ENCODE assay signal across 5 fruit fly cellular contexts in genomic region chrX:5899241-5900145, dm6.
TF ChIP-seq lines count a peak whose summit lies in the region.

No protein-coding gene starts in this region.

TF ChIP-seq in whole organism, adult, 20 proteins besides CTCF, POLR2A, EP300 and RAD21 (continued from another document):
- TF ChIP-seq CG7045 (GFP tag; optimal IDR thresholded peaks at IDR 0.05; lab: Kevin White, UChicago): no peak
- peak; percentile 25 for TF ChIP-seq ovo (GFP tag; optimal IDR thresholded peaks at IDR 0.05; lab: Kevin White, UChicago)
TF ChIP-seq in whole organism, adult: peak in this region for 7.

TF ChIP-seq in whole organism, embryonic, 481 proteins besides CTCF, POLR2A, EP300 and RAD21 (continued from another document and continues in another):
- TF ChIP-seq CG17359 (tag; optimal IDR thresholded peaks at IDR 0.05; lab: Kevin White, UChicago): peak; percentile 50
- TF ChIP-seq CrebB (tag; optimal IDR thresholded peaks at IDR 0.05; lab: Kevin White, UChicago): peak; percentile 23
- TF ChIP-seq CG15696 (tag; optimal IDR thresholded peaks at IDR 0.05; lab: Kevin White, UChicago): peak; percentile 22
- no peak for TF ChIP-seq CG8765 (GFP tag; IDR thresholded peaks at IDR 0.05; lab: Robert Waterston, UW)
- TF ChIP-seq CG4360 (GFP tag; IDR thresholded peaks at IDR 0.05; lab: Robert Waterston, UW): peak; percentile 54
- no peak for TF ChIP-seq CG14014 (GFP tag; IDR thresholded peaks at IDR 0.05; lab: Robert Waterston, UW)
- no peak for TF ChIP-seq dysf (GFP tag; IDR thresholded peaks at IDR 0.05; lab: Robert Waterston, UW)
- TF ChIP-seq ara (GFP tag; IDR thresholded peaks at IDR 0.05; lab: Robert Waterston, UW): no peak
- TF ChIP-seq CG12299 (tag; optimal IDR thresholded peaks at IDR 0.05; lab: Kevin White, UChicago): peak; percentile 15
- 0 out of 2 replicates have a peak, but pooled peaks have one; percentile 18 for TF ChIP-seq Bgb (GFP tag; IDR thresholded peaks at IDR 0.05; lab: Robert Waterston, UW; ENCODE audit: partially characterized antibody)
- peak; percentile 3 for TF ChIP-seq mirr (GFP tag; optimal IDR thresholded peaks at IDR 0.05; lab: Kevin White, UChicago)
- peak; percentile 77; the same call in 2 of the 3 replicates for TF ChIP-seq CG6175 (GFP tag; IDR thresholded peaks at IDR 0.05; lab: Robert Waterston, UW)
- peak; percentile 34 for TF ChIP-seq CG15514 (GFP tag; optimal IDR thresholded peaks at IDR 0.05; lab: Kevin White, UChicago)
- TF ChIP-seq CG13296 (GFP tag; optimal IDR thresholded peaks at IDR 0.05; lab: Kevin White, UChicago): peak; percentile 26
- TF ChIP-seq Xrp1 (GFP tag; IDR thresholded peaks at IDR 0.05; lab: Robert Waterston, UW): 0 out of 2 replicates have a peak, but pooled peaks have one; percentile 6
- TF ChIP-seq Nf-YB (GFP tag; optimal IDR thresholded peaks at IDR 0.05; lab: Kevin White, UChicago): peak; percentile 22
- TF ChIP-seq CG8281 (tag; optimal IDR thresholded peaks at IDR 0.05; lab: Kevin White, UChicago): no peak
- peak; percentile 80; the same call in 3 of the 4 replicates for TF ChIP-seq chinmo (GFP tag; IDR thresholded peaks at IDR 0.05; lab: Robert Waterston, UW; ENCODE audit: partially characterized antibody)
- peak; percentile 14 for TF ChIP-seq caup (GFP tag; optimal IDR thresholded peaks at IDR 0.05; lab: Kevin White, UChicago; ENCODE audit: severe bottlenecking)
- no peak for TF ChIP-seq maf-S (GFP tag; optimal IDR thresholded peaks at IDR 0.05; lab: Kevin White, UChicago)
- peak; percentile 6 for TF ChIP-seq CG15601 (tag; optimal IDR thresholded peaks at IDR 0.05; lab: Kevin White, UChicago)
- TF ChIP-seq z (GFP tag; IDR thresholded peaks at IDR 0.05; lab: Robert Waterston, UW): 0 out of 3 replicates have a peak, but pooled peaks have one; percentile 36
- TF ChIP-seq cwo (GFP tag; optimal IDR thresholded peaks at IDR 0.05; lab: Kevin White, UChicago): peak; percentile 23
- TF ChIP-seq kah (GFP tag; optimal IDR thresholded peaks at IDR 0.05; lab: Kevin White, UChicago): peak; percentile 59
- 0 out of 3 replicates have a peak, but pooled peaks have one; percentile 40 for TF ChIP-seq ci (GFP tag; IDR thresholded peaks at IDR 0.05; lab: Robert Waterston, UW)
- TF ChIP-seq CG2678 (tag; optimal IDR thresholded peaks at IDR 0.05; lab: Kevin White, UChicago): peak; percentile 11
- TF ChIP-seq Opbp (GFP tag; IDR thresholded peaks at IDR 0.05; lab: Robert Waterston, UW; ENCODE audit: partially characterized antibody): no peak
- TF ChIP-seq Trl (optimal IDR thresholded peaks at IDR 0.05; lab: Kevin White, UChicago): peak; percentile 83 to 85
- TF ChIP-seq Trl (GFP tag; optimal IDR thresholded peaks at IDR 0.05; lab: Kevin White, UChicago): no peak

TF ChIP-seq in whole organism, prepupa, 60 proteins besides CTCF, POLR2A, EP300 and RAD21 (continued from another document and continues in another):
- TF ChIP-seq CG9139 (GFP tag; optimal IDR thresholded peaks at IDR 0.05; lab: Kevin White, UChicago): no peak
- TF ChIP-seq CG3919 (GFP tag; optimal IDR thresholded peaks at IDR 0.05; lab: Kevin White, UChicago): no peak
- TF ChIP-seq CG11294 (GFP tag; IDR thresholded peaks at IDR 0.05; lab: Robert Waterston, UW): no peak
- TF ChIP-seq Hr4 (GFP tag; optimal IDR thresholded peaks at IDR 0.05; lab: Kevin White, UChicago): no peak
- no peak for TF ChIP-seq Eip78C (GFP tag; lab: Kevin White, UChicago)
- no peak for TF ChIP-seq CG7368 (GFP tag; optimal IDR thresholded peaks at IDR 0.05; lab: Kevin White, UChicago)
- TF ChIP-seq Sox14 (GFP tag; optimal IDR thresholded peaks at IDR 0.05; lab: Kevin White, UChicago): no peak
- no peak for TF ChIP-seq CG11902 (GFP tag; optimal IDR thresholded peaks at IDR 0.05; lab: Kevin White, UChicago)
- peak; percentile 40 for TF ChIP-seq Blimp-1 (GFP tag; optimal IDR thresholded peaks at IDR 0.05; lab: Kevin White, UChicago)
- no peak for TF ChIP-seq Hr38 (GFP tag; optimal IDR thresholded peaks at IDR 0.05; lab: Kevin White, UChicago)
- TF ChIP-seq OdsH (GFP tag; optimal IDR thresholded peaks at IDR 0.05; lab: Kevin White, UChicago): no peak
- no peak for TF ChIP-seq CG34406 (GFP tag; optimal IDR thresholded peaks at IDR 0.05; lab: Kevin White, UChicago)
- TF ChIP-seq fd85E (GFP tag; optimal IDR thresholded peaks at IDR 0.05; lab: Kevin White, UChicago): no peak
- no peak for TF ChIP-seq Smox (GFP tag; optimal IDR thresholded peaks at IDR 0.05; lab: Kevin White, UChicago)
- TF ChIP-seq lz (GFP tag; optimal IDR thresholded peaks at IDR 0.05; lab: Kevin White, UChicago): no peak
- TF ChIP-seq CG10669 (GFP tag; optimal IDR thresholded peaks at IDR 0.05; lab: Kevin White, UChicago): peak; percentile 13
- TF ChIP-seq salr (GFP tag; optimal IDR thresholded peaks at IDR 0.05; lab: Kevin White, UChicago): no peak
- TF ChIP-seq CG6276 (GFP tag; optimal IDR thresholded peaks at IDR 0.05; lab: Kevin White, UChicago): peak; percentile 6
- peak; percentile 55 to 75 for TF ChIP-seq ss (GFP tag; optimal IDR thresholded peaks at IDR 0.05; lab: Kevin White, UChicago)
- no peak for TF ChIP-seq topi (GFP tag; optimal IDR thresholded peaks at IDR 0.05; lab: Kevin White, UChicago)
- no peak for TF ChIP-seq esn (GFP tag; optimal IDR thresholded peaks at IDR 0.05; lab: Kevin White, UChicago)
- peak; percentile 61; the same call in 2 of the 3 replicates for TF ChIP-seq eg (GFP tag; IDR thresholded peaks at IDR 0.05; lab: Robert Waterston, UW)
- TF ChIP-seq vri (GFP tag; optimal IDR thresholded peaks at IDR 0.05; lab: Kevin White, UChicago): no peak
- no peak for TF ChIP-seq CG8319 (GFP tag; optimal IDR thresholded peaks at IDR 0.05; lab: Kevin White, UChicago)
- TF ChIP-seq CG32006 (GFP tag; optimal IDR thresholded peaks at IDR 0.05; lab: Kevin White, UChicago): peak; percentile 18
- TF ChIP-seq CG6854 (GFP tag; optimal IDR thresholded peaks at IDR 0.05; lab: Kevin White, UChicago): peak; percentile 57
- TF ChIP-seq fkh (GFP tag; optimal IDR thresholded peaks at IDR 0.05; lab: Kevin White, UChicago): peak; percentile 94
- TF ChIP-seq pdm3 (GFP tag; optimal IDR thresholded peaks at IDR 0.05; lab: Kevin White, UChicago): no peak
- peak; percentile 12 for TF ChIP-seq net (GFP tag; optimal IDR thresholded peaks at IDR 0.05; lab: Kevin White, UChicago)
- no peak for TF ChIP-seq Gug (GFP tag; IDR thresholded peaks at IDR 0.05; lab: Robert Waterston, UW)
- TF ChIP-seq CG10631 (GFP tag; optimal IDR thresholded peaks at IDR 0.05; lab: Kevin White, UChicago): no peak
- TF ChIP-seq Sox102F (GFP tag; optimal IDR thresholded peaks at IDR 0.05; lab: Kevin White, UChicago): no peak
- no peak for TF ChIP-seq cyc (GFP tag; optimal IDR thresholded peaks at IDR 0.05; lab: Kevin White, UChicago)
- no peak for TF ChIP-seq Ets96B (tag; optimal IDR thresholded peaks at IDR 0.05; lab: Kevin White, UChicago)
- TF ChIP-seq CG31627 (GFP tag; optimal IDR thresholded peaks at IDR 0.05; lab: Kevin White, UChicago): no peak
- TF ChIP-seq Sox15 (GFP tag; optimal IDR thresholded peaks at IDR 0.05; lab: Kevin White, UChicago): no peak

TF ChIP-seq in whole organism, pupa, 21 proteins besides CTCF, POLR2A, EP300 and RAD21 (continued from another document):
- no peak for TF ChIP-seq CG8301 (tag; optimal IDR thresholded peaks at IDR 0.05; lab: Kevin White, UChicago)

TF ChIP-seq in whole organism, wandering third instar larva, 38 proteins besides CTCF, POLR2A, EP300 and RAD21 (continued from another document):
- TF ChIP-seq Rel (GFP tag; optimal IDR thresholded peaks at IDR 0.05; lab: Kevin White, UChicago) (no peak), Rel (tag; optimal IDR thresholded peaks at IDR 0.05; lab: Kevin White, UChicago) (peak; percentile 23), CG9705 (GFP tag; optimal IDR thresholded peaks at IDR 0.05; lab: Kevin White, UChicago) (no peak), Hnf4 (GFP tag; optimal IDR thresholded peaks at IDR 0.05; lab: Kevin White, UChicago) (no peak)
